Fruit fly (Drosophila melanogaster) whole organism, embryonic: Measurements from ENCODE around the gene kek6.

Experiments
- ATbp ChIP-seq: fragments of 200-800 bp; sonication (Bioruptor generic); optimal IDR thresholded peaks from 2 replicates; lab custom pipeline; 2017; ENCODE audit warnings: missing biosample characterization, mild to moderate bottlenecking, missing genetic modification characterization, missing genetic modification reagents
- Ada2b ChIP-seq: fragments of 200-800 bp; sonication (Bioruptor generic); IDR thresholded peaks from 2 replicates; pipeline ENCODE4 v1.3.6; 2022; ENCODE audit warnings: missing biosample characterization, missing genetic modification characterization
- Asciz ChIP-seq: fragments of 200-800 bp; sonication (Bioruptor generic); optimal IDR thresholded peaks from 2 replicates; lab custom pipeline; 2017; ENCODE audit warnings: missing biosample characterization, mild to moderate bottlenecking, missing genetic modification characterization, missing genetic modification reagents
- B-H2 ChIP-seq: fragments of 200-800 bp; sonication (Bioruptor generic); optimal IDR thresholded peaks from 2 replicates; lab custom pipeline; 2018; ENCODE audit warnings: missing biosample characterization, mild to moderate bottlenecking, missing genetic modification characterization
- CG11456 ChIP-seq: fragments of 200-800 bp; sonication (Bioruptor generic); IDR thresholded peaks from 3 replicates; pipeline ENCODE4 v1.3.6; 2022; ENCODE audit warnings: missing biosample characterization, missing genetic modification characterization
- CG11723 ChIP-seq: fragments of 200-800 bp; sonication (Bioruptor generic); optimal IDR thresholded peaks from 2 replicates; lab custom pipeline; 2017; ENCODE audit warnings: missing biosample characterization, mild to moderate bottlenecking, missing genetic modification characterization
- CG12104 ChIP-seq: fragments of 200-800 bp; sonication (Bioruptor generic); optimal IDR thresholded peaks from 3 replicates; lab custom pipeline; 2016; ENCODE audit warnings: missing biosample characterization, missing genetic modification characterization
- CG13296 ChIP-seq: fragments of 200-800 bp; sonication (Bioruptor generic); optimal IDR thresholded peaks from 3 replicates; lab custom pipeline; 2018; ENCODE audit warnings: missing biosample characterization, mild to moderate bottlenecking, missing genetic modification characterization
- CG13624 ChIP-seq: fragments of 200-800 bp; sonication (Bioruptor generic); optimal IDR thresholded peaks from 2 replicates; lab custom pipeline; 2016; ENCODE audit warnings: missing biosample characterization, missing genetic modification characterization
- CG13775 ChIP-seq: fragments of 200-800 bp; sonication (Bioruptor generic); optimal IDR thresholded peaks from 3 replicates; lab custom pipeline; 2017; ENCODE audit warnings: missing biosample characterization, mild to moderate bottlenecking, missing genetic modification characterization
- CG13894 ChIP-seq: fragments of 200-800 bp; sonication (Bioruptor generic); optimal IDR thresholded peaks from 3 replicates; lab custom pipeline; 2018; ENCODE audit warnings: missing biosample characterization, mild to moderate bottlenecking, missing genetic modification characterization, moderate library complexity
- CG15696 ChIP-seq: fragments of 200-800 bp; sonication (Bioruptor generic); optimal IDR thresholded peaks from 2 replicates; lab custom pipeline; 2019; ENCODE audit warnings: missing biosample characterization, mild to moderate bottlenecking, missing genetic modification characterization, moderate library complexity
- CG17612 ChIP-seq: fragments of 200-800 bp; sonication (Bioruptor generic); IDR thresholded peaks from 2 replicates; pipeline ENCODE4 v1.3.6; 2022; ENCODE audit warnings: missing biosample characterization, missing genetic modification characterization
- CG17802 ChIP-seq: fragments of 200-800 bp; sonication (Bioruptor generic); optimal IDR thresholded peaks from 2 replicates; lab custom pipeline; 2018; ENCODE audit warnings: missing biosample characterization, mild to moderate bottlenecking, missing genetic modification characterization, moderate library complexity
- CG17912 ChIP-seq: fragments of 200-800 bp; sonication (Bioruptor generic); optimal IDR thresholded peaks from 2 replicates; lab custom pipeline; 2018; ENCODE audit warnings: missing biosample characterization, mild to moderate bottlenecking, missing genetic modification characterization
- CG18619 ChIP-seq: fragments of 200-800 bp; sonication (Bioruptor generic); optimal IDR thresholded peaks from 3 replicates; lab custom pipeline; 2017; ENCODE audit warnings: missing biosample characterization, mild to moderate bottlenecking, missing genetic modification characterization
- CG2116 ChIP-seq: fragments of 200-800 bp; sonication (Bioruptor generic); optimal IDR thresholded peaks from 3 replicates; lab custom pipeline; 2018; ENCODE audit warnings: missing biosample characterization, mild to moderate bottlenecking, missing genetic modification characterization
- CG2120 ChIP-seq: fragments of 200-800 bp; sonication (Bioruptor generic); optimal IDR thresholded peaks from 3 replicates; lab custom pipeline; 2016; ENCODE audit warnings: missing biosample characterization, missing genetic modification characterization
- CG2678 ChIP-seq: fragments of 200-800 bp; sonication (Bioruptor generic); optimal IDR thresholded peaks from 3 replicates; lab custom pipeline; 2019; ENCODE audit warnings: missing biosample characterization, mild to moderate bottlenecking, missing genetic modification characterization, moderate library complexity
- CG31224 ChIP-seq: fragments of 200-800 bp; sonication (Bioruptor generic); IDR thresholded peaks from 2 replicates; pipeline ENCODE4 v1.3.6; 2022; ENCODE audit warnings: missing biosample characterization, missing genetic modification characterization
- CG3281 ChIP-seq: fragments of 200-800 bp; sonication (Bioruptor generic); optimal IDR thresholded peaks from 3 replicates; lab custom pipeline; 2017; ENCODE audit warnings: missing biosample characterization, mild to moderate bottlenecking, missing genetic modification characterization
- CG3407 ChIP-seq: fragments of 200-800 bp; sonication (Bioruptor generic); optimal IDR thresholded peaks from 2 replicates; lab custom pipeline; 2018; ENCODE audit warnings: missing biosample characterization, mild to moderate bottlenecking, missing genetic modification characterization
- CG4328 ChIP-seq: fragments of 200-800 bp; sonication (Bioruptor generic); optimal IDR thresholded peaks from 3 replicates; lab custom pipeline; 2017; ENCODE audit warnings: missing biosample characterization, missing genetic modification reagents, missing genetic modification characterization
- CG6813 ChIP-seq: fragments of 200-800 bp; sonication (Bioruptor generic); optimal IDR thresholded peaks from 2 replicates; lab custom pipeline; 2017; ENCODE audit warnings: missing biosample characterization, missing genetic modification characterization, mild to moderate bottlenecking, moderate library complexity, missing genetic modification reagents
- CG8478 ChIP-seq: fragments of >200 bp; optimal IDR thresholded peaks from 2 replicates; lab custom pipeline; 2018
- CG9817 ChIP-seq: fragments of 200-800 bp; sonication (Bioruptor generic); optimal IDR thresholded peaks from 2 replicates; lab custom pipeline; 2018; ENCODE audit warnings: missing biosample characterization, mild to moderate bottlenecking, missing genetic modification characterization, moderate library complexity
- Elba2 ChIP-seq: fragments of 200-800 bp; sonication (Bioruptor generic); optimal IDR thresholded peaks from 3 replicates; lab custom pipeline; 2016; ENCODE audit warnings: missing biosample characterization, missing genetic modification characterization
- HLH4C ChIP-seq: fragments of 200-800 bp; sonication (Bioruptor generic); IDR thresholded peaks from 3 replicates; pipeline ENCODE4 v1.3.6; 2022; ENCODE audit warnings: missing biosample characterization, missing genetic modification characterization; ENCODE audit not compliant: partially characterized antibody
- HLHmδ ChIP-seq: fragments of 200-800 bp; sonication (Bioruptor generic); optimal IDR thresholded peaks from 2 replicates; lab custom pipeline; 2018; ENCODE audit warnings: missing biosample characterization, mild to moderate bottlenecking, missing genetic modification characterization, moderate library complexity
- Hmr ChIP-seq: fragments of 200-800 bp; sonication (Bioruptor generic); optimal IDR thresholded peaks from 3 replicates; lab custom pipeline; 2017; ENCODE audit warnings: mild to moderate bottlenecking, missing biosample characterization, missing genetic modification reagents, missing genetic modification characterization
- Hr78 ChIP-seq, 2 experiments: fragments of 200-800 bp in 1 of 2; fragments of >200 bp in 1 of 2; sonication (Bioruptor generic) in 1 of 2; optimal IDR thresholded peaks; 2 replicates each; lab custom pipeline; 2017 to 2019; ENCODE audit warnings: missing biosample characterization in 2 of 2, missing genetic modification characterization in 2 of 2, mild to moderate bottlenecking in 1 of 2, moderate library complexity in 1 of 2
- Kr ChIP-seq: fragments of 200-800 bp; sonication (Bioruptor generic); optimal IDR thresholded peaks from 2 replicates; lab custom pipeline; 2017; ENCODE audit warnings: missing biosample characterization, mild to moderate bottlenecking, missing genetic modification characterization
- MTF-1 ChIP-seq: fragments of 200-800 bp; sonication (Bioruptor generic); optimal IDR thresholded peaks from 2 replicates; lab custom pipeline; 2018; ENCODE audit warnings: missing biosample characterization, mild to moderate bottlenecking, missing genetic modification characterization, borderline replicate concordance
- Mad ChIP-seq: fragments of 200-800 bp; sonication (Bioruptor generic); optimal IDR thresholded peaks from 2 replicates; lab custom pipeline; 2016; ENCODE audit warnings: missing biosample characterization, missing genetic modification characterization
- Poxn ChIP-seq: fragments of 200-800 bp; sonication (Bioruptor generic); IDR thresholded peaks from 2 replicates; pipeline ENCODE4 v1.3.6; 2022; ENCODE audit warnings: missing biosample characterization, missing genetic modification characterization
- Six4 ChIP-seq: fragments of 200-800 bp; sonication (Bioruptor generic); optimal IDR thresholded peaks from 2 replicates; lab custom pipeline; 2016; ENCODE audit warnings: missing biosample characterization, missing genetic modification characterization
- Ssrp ChIP-seq: fragments of 200-800 bp; sonication (Bioruptor generic); optimal IDR thresholded peaks from 2 replicates; lab custom pipeline; 2018; ENCODE audit warnings: missing biosample characterization, mild to moderate bottlenecking, missing genetic modification characterization, moderate library complexity
- cas ChIP-seq: fragments of 200-800 bp; sonication (Bioruptor generic); IDR thresholded peaks from 2 replicates; pipeline ENCODE4 v1.3.6; 2022; ENCODE audit warnings: missing biosample characterization, missing genetic modification characterization
- caup ChIP-seq: fragments of 200-800 bp; sonication (Bioruptor generic); optimal IDR thresholded peaks from 3 replicates; lab custom pipeline; 2017; ENCODE audit warnings: missing biosample characterization, mild to moderate bottlenecking, missing genetic modification characterization, moderate library complexity; ENCODE audit not compliant: severe bottlenecking
- chn ChIP-seq: fragments of 200-800 bp; sonication (Bioruptor generic); optimal IDR thresholded peaks from 2 replicates; lab custom pipeline; 2016; ENCODE audit warnings: missing biosample characterization, missing genetic modification characterization
- cwo ChIP-seq: fragments of 200-800 bp; sonication (Bioruptor generic); optimal IDR thresholded peaks from 3 replicates; lab custom pipeline; 2017; ENCODE audit warnings: missing biosample characterization, missing genetic modification characterization, mild to moderate bottlenecking, moderate library complexity, missing genetic modification reagents
- eve ChIP-seq, 2 experiments: fragments of >200 bp; optimal IDR thresholded peaks; 2 replicates each; lab custom pipeline; 2017; ENCODE audit warnings: missing biosample characterization in 2 of 2, missing genetic modification characterization in 2 of 2
- ewg ChIP-seq: fragments of 200-800 bp; sonication (Bioruptor generic); optimal IDR thresholded peaks from 3 replicates; lab custom pipeline; 2017; ENCODE audit warnings: mild to moderate bottlenecking, missing biosample characterization, missing genetic modification reagents, missing genetic modification characterization
- gro ChIP-seq: fragments of 200-800 bp; sonication (Bioruptor generic); optimal IDR thresholded peaks from 2 replicates; lab custom pipeline; 2016; ENCODE audit warnings: missing biosample characterization, missing genetic modification characterization
- ind ChIP-seq: fragments of 200-800 bp; sonication (Bioruptor generic); optimal IDR thresholded peaks from 3 replicates; lab custom pipeline; 2016; ENCODE audit warnings: missing biosample characterization, missing genetic modification characterization
- nerfin-2 ChIP-seq: fragments of 200-800 bp; sonication (Bioruptor generic); IDR thresholded peaks from 2 replicates; pipeline ENCODE4 v1.3.6; 2022; ENCODE audit warnings: missing biosample characterization, missing genetic modification characterization; ENCODE audit not compliant: partially characterized antibody
- sens ChIP-seq: fragments of 200-800 bp; sonication (Bioruptor generic); peaks from one replicate; lab custom pipeline; 2016; ENCODE audit warnings: missing biosample characterization, missing genetic modification characterization
- sim ChIP-seq: fragments of 200-800 bp; sonication (Bioruptor generic); IDR thresholded peaks from 2 replicates; pipeline ENCODE4 v1.3.6; 2022; ENCODE audit warnings: missing biosample characterization, missing genetic modification characterization
- ssp ChIP-seq: fragments of 200-800 bp; sonication (Bioruptor generic); IDR thresholded peaks from 2 replicates; pipeline ENCODE4 v1.3.6; 2022; ENCODE audit warnings: missing biosample characterization, missing genetic modification characterization
- sug ChIP-seq: fragments of 200-800 bp; optimal IDR thresholded peaks from 2 replicates; lab custom pipeline; 2019; ENCODE audit warnings: missing biosample characterization, mild to moderate bottlenecking, missing genetic modification characterization, moderate library complexity

The kek6 gene

dm6 chr3R:31608030-31608429 lies 13.9 kb upstream of the kek6 start (continued):
- TF ChIP-seq ewg (GFP tag; lab: Kevin White, UChicago) (peak; percentile 33), CG2120 (GFP tag; lab: Kevin White, UChicago) (peak; percentile 28), sens (GFP tag; lab: Kevin White, UChicago) (peak; percentile 35), nerfin-2 (no peak), sim (GFP tag; lab: Robert Waterston, UW) (no peak), CG11456 (GFP tag; lab: Robert Waterston, UW) (no peak), sug (peak; percentile 39), Hr78 (GFP tag; optimal IDR thresholded peaks at IDR 0.05; lab: Kevin White, UChicago) (peak in 1 of 2 experiments; percentile 31), Poxn (GFP tag; lab: Robert Waterston, UW) (no peak), Hmr (peak; percentile 30), CG11723 (GFP tag; lab: Kevin White, UChicago) (peak; percentile 9), CG9817 (tag; lab: Kevin White, UChicago) (peak; percentile 1), CG2678 (tag; lab: Kevin White, UChicago) (peak; percentile 17), ind (no peak), B-H2 (GFP tag; lab: Kevin White, UChicago) (peak; percentile 56), CG13624 (peak; percentile 50), CG31224 (GFP tag; lab: Robert Waterston, UW) (no peak), CG15696 (tag; lab: Kevin White, UChicago) (peak; percentile 18), CG17912 (GFP tag; lab: Kevin White, UChicago) (peak; percentile 51), caup (GFP tag; lab: Kevin White, UChicago) (peak; percentile 20), HLHmδ (GFP tag; lab: Kevin White, UChicago) (no peak), MTF-1 (GFP tag; lab: Kevin White, UChicago) (peak; percentile 38), CG4328 (GFP tag; lab: Kevin White, UChicago) (peak; percentile 14), Kr (GFP tag; lab: Kevin White, UChicago) (peak; percentile 43), gro (GFP tag; lab: Kevin White, UChicago) (peak; percentile 2), cwo (peak; percentile 30), eve (GFP tag; optimal IDR thresholded peaks at IDR 0.05; lab: Kevin White, UChicago) (peak in 1 of 2 experiments; percentile 53), Asciz (GFP tag; lab: Kevin White, UChicago) (peak; percentile 43), CG13296 (GFP tag; lab: Kevin White, UChicago) (peak; percentile 29), CG2116 (GFP tag; lab: Kevin White, UChicago) (no peak), CG3281 (GFP tag; lab: Kevin White, UChicago) (peak; percentile 45), CG13894 (tag; lab: Kevin White, UChicago) (peak; percentile 20), ATbp (peak; percentile 45), CG12104 (GFP tag; lab: Kevin White, UChicago) (peak; percentile 21), CG18619 (GFP tag; lab: Kevin White, UChicago) (peak; percentile 8), cas (GFP tag; lab: Robert Waterston, UW) (no peak), CG13775 (peak; percentile 9)

dm6 chr3R:31608438-31609188 lies 13.3 kb upstream of the kek6 start:
- peak; percentile 0 for TF ChIP-seq CG2678 (tag; lab: Kevin White, UChicago)
- TF ChIP-seq CG6813 (GFP tag; lab: Kevin White, UChicago): peak; percentile 16
- peak; percentile 96 for TF ChIP-seq CG8478
- no peak for TF ChIP-seq HLH4C (GFP tag; lab: Robert Waterston, UW)
- no peak for TF ChIP-seq ssp
- no peak for TF ChIP-seq CG17802 (tag; lab: Kevin White, UChicago)
- TF ChIP-seq CG3407 (GFP tag; lab: Kevin White, UChicago): peak; percentile 29
- no peak for TF ChIP-seq CG17612 (GFP tag; lab: Robert Waterston, UW)
- TF ChIP-seq Mad (GFP tag; lab: Kevin White, UChicago): no peak
- TF ChIP-seq Ssrp (tag; lab: Kevin White, UChicago): no peak
- peak; percentile 43 for TF ChIP-seq chn (GFP tag; lab: Kevin White, UChicago)
- no peak for TF ChIP-seq Ada2b (GFP tag; lab: Robert Waterston, UW)
- TF ChIP-seq Six4 (GFP tag; lab: Kevin White, UChicago): no peak
- TF ChIP-seq Elba2: peak; percentile 58
